Fruit fly (Drosophila melanogaster) whole organism, prepupa: ENCODE results near the gene Ccp84Ad.

Experiments used
- CG11294 ChIP-seq: fragments of 200-800 bp; sonication (Bioruptor generic); IDR thresholded peaks from 2 replicates; pipeline ENCODE4 v1.3.6; 2022; ENCODE audit warnings: missing biosample characterization, missing genetic modification characterization
- CG11762 ChIP-seq: fragments of 200-800 bp; sonication (Bioruptor generic); optimal IDR thresholded peaks from 3 replicates; lab custom pipeline; 2016; ENCODE audit warnings: missing biosample characterization, missing genetic modification characterization; ENCODE audit not compliant: insufficient read depth
- CG3919 ChIP-seq: fragments of 200-800 bp; sonication (Bioruptor generic); optimal IDR thresholded peaks from 3 replicates; lab custom pipeline; 2016; ENCODE audit warnings: missing biosample characterization, missing genetic modification characterization
- CG7368 ChIP-seq: fragments of 200-800 bp; sonication (Bioruptor generic); optimal IDR thresholded peaks from 3 replicates; lab custom pipeline; 2016; ENCODE audit warnings: missing biosample characterization, missing genetic modification characterization
- Eip78C ChIP-seq: fragments of 200-800 bp; sonication (Bioruptor generic); peaks from one replicate; lab custom pipeline; 2016; ENCODE audit warnings: missing biosample characterization, missing genetic modification characterization
- Eip93F ChIP-seq: fragments of 200-800 bp; sonication (Bioruptor generic); optimal IDR thresholded peaks from 2 replicates; lab custom pipeline; 2016; ENCODE audit warnings: missing biosample characterization, mild to moderate bottlenecking, missing genetic modification characterization
- Lpt ChIP-seq: fragments of 200-800 bp; sonication (Bioruptor generic); optimal IDR thresholded peaks from 3 replicates; lab custom pipeline; 2016; ENCODE audit warnings: missing biosample characterization, missing genetic modification characterization
- OdsH ChIP-seq: fragments of 200-800 bp; sonication (Bioruptor generic); optimal IDR thresholded peaks from 3 replicates; lab custom pipeline; 2016; ENCODE audit warnings: missing biosample characterization, missing genetic modification characterization
- Sox14 ChIP-seq: fragments of 200-800 bp; sonication (Bioruptor generic); optimal IDR thresholded peaks from 3 replicates; lab custom pipeline; 2016; ENCODE audit warnings: missing biosample characterization, missing genetic modification characterization
- dac ChIP-seq: fragments of 200-800 bp; sonication (Bioruptor generic); optimal IDR thresholded peaks from 2 replicates; lab custom pipeline; 2017; ENCODE audit warnings: missing biosample characterization, mild to moderate bottlenecking, missing genetic modification characterization
- fd59A ChIP-seq: fragments of 200-800 bp; sonication (Bioruptor generic); optimal IDR thresholded peaks from 2 replicates; lab custom pipeline; 2017; ENCODE audit warnings: missing biosample characterization, mild to moderate bottlenecking, missing genetic modification characterization, missing genetic modification reagents
- salr ChIP-seq, 2 experiments: fragments of 200-800 bp; sonication (Bioruptor generic); optimal IDR thresholded peaks; 3 replicates each; lab custom pipeline; 2016 to 2018; ENCODE audit warnings: missing biosample characterization in 2 of 2, missing genetic modification characterization in 2 of 2, mild to moderate bottlenecking in 1 of 2
- svp ChIP-seq: fragments of 200-800 bp; sonication (Bioruptor generic); peaks from one replicate; lab custom pipeline; 2016; ENCODE audit warnings: missing biosample characterization, missing genetic modification characterization
- vri ChIP-seq: fragments of 200-800 bp; sonication (Bioruptor generic); optimal IDR thresholded peaks from 3 replicates; lab custom pipeline; 2016; ENCODE audit warnings: missing biosample characterization, mild to moderate bottlenecking, missing genetic modification characterization

DNA sequence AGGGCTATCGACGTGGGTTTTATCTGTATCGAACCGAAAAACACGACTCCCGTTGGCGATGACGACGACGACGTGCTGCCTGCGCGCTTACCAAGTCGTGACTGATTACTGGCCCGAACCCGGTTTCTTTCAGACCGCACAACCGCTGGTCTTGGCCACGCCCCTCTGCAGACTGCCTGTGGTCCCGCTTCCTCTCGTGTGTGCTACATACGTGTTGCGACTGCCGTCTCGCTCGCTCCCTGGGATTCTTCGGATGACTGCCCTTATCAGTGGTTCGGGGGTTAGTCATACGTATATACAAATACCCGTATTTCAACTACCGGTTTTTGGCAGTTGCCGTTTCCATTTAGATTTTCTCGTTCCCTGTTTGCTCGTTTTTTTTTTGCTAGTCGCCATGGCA is 14.1 kb upstream of the Ccp84Ad start, which contains the start of gene lab:
- TF ChIP-seq OdsH (GFP tag; lab: Kevin White, UChicago) (no peak), Lpt (GFP tag; lab: Kevin White, UChicago) (no peak), CG7368 (GFP tag; lab: Kevin White, UChicago) (no peak), Sox14 (GFP tag; lab: Kevin White, UChicago) (no peak), svp (no peak), dac (no peak), CG11762 (GFP tag; lab: Kevin White, UChicago) (no peak), CG3919 (GFP tag; lab: Kevin White, UChicago) (no peak), Eip93F (GFP tag; lab: Kevin White, UChicago) (no peak), CG11294 (no peak), fd59A (GFP tag; lab: Kevin White, UChicago) (no peak), Eip78C (GFP tag; lab: Kevin White, UChicago) (no peak), salr (GFP tag; optimal IDR thresholded peaks at IDR 0.05; lab: Kevin White, UChicago) (no peak), vri (GFP tag; lab: Kevin White, UChicago) (no peak)
